Worm (Caenorhabditis elegans): Measurements from ENCODE around the gene srd-1.

ce11 chrII:10182634-10183033, at the start of gene srd-1:
- TF ChIP-seq hlh-26 (GFP tag; conservative IDR thresholded peaks at IDR 0.05) (no peak), hrde-1 (tag; optimal IDR thresholded peaks at IDR 0.05; ENCODE audit: borderline replicate concordance) (no peak), unc-62 (GFP tag; optimal IDR thresholded peaks at IDR 0.05) (no peak), madf-6 (GFP tag; IDR thresholded peaks at IDR 0.05) (no peak), dpl-1 (GFP tag; optimal IDR thresholded peaks at IDR 0.05) (no peak), nfya-1 (tag; optimal IDR thresholded peaks at IDR 0.05; ENCODE audit: borderline replicate concordance, insufficient read depth) (no peak), F39B2.1 (GFP tag; IDR thresholded peaks at IDR 0.05) (no peak), lir-1 (GFP tag; conservative IDR thresholded peaks at IDR 0.05) (no peak), ztf-26 (tag; optimal IDR thresholded peaks at IDR 0.05) (no peak)

Measured in whole organism, young adult.